Worm (Caenorhabditis elegans): Measurements from ENCODE around the gene cpi-2.

The cpi-2 gene

DNA sequence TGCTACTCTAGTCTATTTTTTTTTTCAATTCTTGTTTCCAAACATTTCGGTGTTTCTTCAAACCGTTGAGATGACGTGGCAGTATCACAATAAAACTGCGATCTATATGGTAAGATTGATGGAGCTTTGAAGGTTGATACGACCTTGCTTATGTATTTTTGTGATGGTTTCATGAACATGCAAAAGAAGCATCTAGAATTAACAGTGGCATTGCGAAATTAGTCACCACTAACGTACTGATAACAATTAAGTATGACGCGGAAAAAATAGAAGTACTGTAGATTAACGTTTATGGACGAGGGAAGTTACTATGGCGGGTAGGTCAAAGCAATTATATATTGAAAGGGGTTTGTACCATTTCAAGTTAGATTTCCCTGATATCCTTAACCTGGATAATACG, 31.5 kb upstream of the cpi-2 start:
- no peak for TF ChIP-seq egl-27 (tag; optimal IDR thresholded peaks at IDR 0.05)
- TF ChIP-seq sma-3 (GFP tag; optimal IDR thresholded peaks at IDR 0.05): peak; percentile 11

DNA sequence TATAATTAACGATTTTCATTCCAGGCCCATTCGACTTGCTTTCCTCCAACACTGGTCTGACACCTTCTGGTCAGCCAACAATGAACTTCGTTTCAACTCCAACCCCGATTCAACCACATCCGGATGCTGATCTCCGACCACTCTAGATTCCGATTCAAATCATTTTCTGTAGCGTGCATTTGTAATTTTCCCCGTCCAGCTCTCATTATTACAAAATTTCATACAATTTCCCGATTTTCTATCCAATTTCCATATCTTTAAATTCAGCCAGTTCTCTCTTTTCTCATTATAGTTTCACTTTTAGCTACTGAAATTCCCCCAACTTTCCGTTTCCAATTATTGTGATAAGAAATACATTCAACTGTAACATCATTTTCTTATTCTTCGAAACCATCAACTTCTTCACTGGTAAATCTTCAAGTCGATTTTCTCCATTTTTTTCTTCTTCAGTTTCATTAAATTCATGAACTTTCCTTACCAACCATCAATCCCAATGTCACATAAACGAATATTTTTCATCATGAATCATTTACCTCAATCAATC, 28.2 kb upstream of the cpi-2 start:
- TF ChIP-seq ztf-1 (GFP tag; conservative IDR thresholded peaks at IDR 0.05): no peak
- no peak for TF ChIP-seq alr-1 (tag; optimal IDR thresholded peaks at IDR 0.05)
- no peak for TF ChIP-seq unc-39 (tag; optimal IDR thresholded peaks at IDR 0.05)
- no peak for TF ChIP-seq peb-1 (tag; optimal IDR thresholded peaks at IDR 0.05)
- TF ChIP-seq skn-1 (tag; optimal IDR thresholded peaks at IDR 0.05): no peak
- TF ChIP-seq nhr-11 (tag; optimal IDR thresholded peaks at IDR 0.05): no peak
- TF ChIP-seq ama-1 (optimal IDR thresholded peaks at IDR 0.05): no peak
- TF ChIP-seq nhr-23 (tag; optimal IDR thresholded peaks at IDR 0.05): no peak
- no peak for TF ChIP-seq mbf-1 (tag; optimal IDR thresholded peaks at IDR 0.05)
- TF ChIP-seq F13H6.1 (tag; optimal IDR thresholded peaks at IDR 0.05): no peak
- no peak for TF ChIP-seq elt-1 (tag; optimal IDR thresholded peaks at IDR 0.05)
- TF ChIP-seq Y55F3AM.14 (GFP tag; optimal IDR thresholded peaks at IDR 0.05): no peak
- no peak for TF ChIP-seq aly-2 (tag; optimal IDR thresholded peaks at IDR 0.05)
- no peak for TF ChIP-seq crh-2 (tag; optimal IDR thresholded peaks at IDR 0.05)
- no peak for TF ChIP-seq mab-5 (tag; optimal IDR thresholded peaks at IDR 0.05)
- TF ChIP-seq ZK546.5 (tag; optimal IDR thresholded peaks at IDR 0.05): no peak
- no peak for TF ChIP-seq ztf-4 (tag; optimal IDR thresholded peaks at IDR 0.05)
- no peak for TF ChIP-seq nhr-129 (tag; optimal IDR thresholded peaks at IDR 0.05)
- no peak for TF ChIP-seq nhr-25 (tag; optimal IDR thresholded peaks at IDR 0.05)

DNA sequence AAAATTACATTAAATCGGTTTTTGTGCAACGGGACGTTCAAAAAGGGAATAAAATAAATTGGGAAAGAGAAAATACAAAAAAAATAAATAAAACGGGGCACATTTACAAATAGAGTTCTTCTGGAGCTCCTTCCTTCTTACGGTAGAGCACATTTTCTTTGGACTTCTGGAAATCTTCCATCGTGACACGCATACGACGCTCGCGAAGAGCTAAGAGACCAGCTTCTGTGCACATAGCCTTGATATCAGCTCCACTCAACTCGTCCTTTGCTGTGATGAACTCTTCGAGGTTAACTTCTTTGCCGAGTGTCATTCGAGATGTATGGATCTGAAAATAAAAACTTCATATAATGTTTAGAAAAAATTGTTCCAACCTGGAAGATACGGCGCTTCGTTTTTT, 27.8 kb upstream of the cpi-2 start:
- no peak for TF ChIP-seq blmp-1 (tag; optimal IDR thresholded peaks at IDR 0.05; ENCODE audit: insufficient read depth)
- TF ChIP-seq mab-5 (tag; optimal IDR thresholded peaks at IDR 0.05): no peak
- TF ChIP-seq sem-4 (tag; optimal IDR thresholded peaks at IDR 0.05): no peak
- TF ChIP-seq nhr-25 (tag; optimal IDR thresholded peaks at IDR 0.05): no peak
- TF ChIP-seq mbf-1 (tag; optimal IDR thresholded peaks at IDR 0.05): no peak
- TF ChIP-seq nhr-12 (tag; optimal IDR thresholded peaks at IDR 0.05): no peak
- no peak for TF ChIP-seq snpc-4 (tag; optimal IDR thresholded peaks at IDR 0.05)
- TF ChIP-seq ztf-1 (GFP tag; conservative IDR thresholded peaks at IDR 0.05): no peak
- no peak for TF ChIP-seq elt-3 (tag; optimal IDR thresholded peaks at IDR 0.05)

DNA sequence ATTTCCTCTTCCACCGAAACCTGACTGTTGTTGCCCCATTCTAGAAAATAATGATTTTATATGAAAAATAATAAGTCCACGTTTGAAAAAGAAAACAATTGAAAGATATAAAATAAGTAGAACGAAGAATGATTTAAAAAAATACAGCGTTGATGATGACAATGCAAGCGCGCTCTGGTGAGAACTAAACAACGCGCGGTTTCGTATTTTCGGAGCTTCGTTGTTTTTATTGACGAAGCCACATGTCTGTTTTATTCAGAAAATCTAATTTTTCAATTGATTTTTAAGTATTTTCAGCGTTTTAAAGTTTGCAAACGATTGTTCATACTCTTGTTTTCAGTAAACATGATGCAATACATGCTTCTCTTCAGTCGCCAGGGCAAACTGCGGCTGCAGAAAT, 26.2 kb upstream of the cpi-2 start, which contains the start of the genes rpt-2 and aps-1:
Gene rpt-2, minus strand, starts transcription at position 40 of the 400 bp plus-strand sequence.
Gene aps-1, plus strand, starts transcription at position 341 of the 400 bp plus-strand sequence.
- TF ChIP-seq snpc-4 (tag; optimal IDR thresholded peaks at IDR 0.05) (peak; percentile 71), ztf-11 (tag; optimal IDR thresholded peaks at IDR 0.05) (no peak), ztf-1 (GFP tag; conservative IDR thresholded peaks at IDR 0.05) (no peak), mbf-1 (tag; optimal IDR thresholded peaks at IDR 0.05) (no peak), blmp-1 (tag; optimal IDR thresholded peaks at IDR 0.05; ENCODE audit: insufficient read depth) (peak; percentile 59), unc-39 (tag; optimal IDR thresholded peaks at IDR 0.05) (no peak), gmeb-1 (tag; optimal IDR thresholded peaks at IDR 0.05) (peak; percentile 84), lin-13 (GFP tag; optimal IDR thresholded peaks at IDR 0.05) (peak; percentile 84), nhr-12 (tag; optimal IDR thresholded peaks at IDR 0.05) (no peak), nhr-23 (tag; optimal IDR thresholded peaks at IDR 0.05) (no peak), egl-27 (tag; optimal IDR thresholded peaks at IDR 0.05) (peak; percentile 25), aly-2 (tag; optimal IDR thresholded peaks at IDR 0.05) (no peak), lin-39 (tag; optimal IDR thresholded peaks at IDR 0.05) (no peak), crh-2 (tag; optimal IDR thresholded peaks at IDR 0.05) (peak; percentile 93), unc-62 (GFP tag; optimal IDR thresholded peaks at IDR 0.05) (no peak), ceh-16 (tag; optimal IDR thresholded peaks at IDR 0.05) (peak; percentile 11), unc-55 (GFP tag; optimal IDR thresholded peaks at IDR 0.05) (peak; percentile 96), ztf-4 (tag; optimal IDR thresholded peaks at IDR 0.05) (peak; percentile 68), ama-1 (optimal IDR thresholded peaks at IDR 0.05) (peak; percentile 71), ceh-82 (tag; optimal IDR thresholded peaks at IDR 0.05) (no peak), nhr-10 (tag; optimal IDR thresholded peaks at IDR 0.05) (no peak), nhr-237 (tag; optimal IDR thresholded peaks at IDR 0.05) (no peak), elt-3 (tag; optimal IDR thresholded peaks at IDR 0.05) (no peak), sma-3 (GFP tag; optimal IDR thresholded peaks at IDR 0.05) (peak; percentile 83), fos-1 (tag; optimal IDR thresholded peaks at IDR 0.05) (no peak), ZK546.5 (tag; optimal IDR thresholded peaks at IDR 0.05) (no peak), elt-1 (tag; optimal IDR thresholded peaks at IDR 0.05) (no peak), peb-1 (tag; optimal IDR thresholded peaks at IDR 0.05) (no peak), nhr-11 (tag; optimal IDR thresholded peaks at IDR 0.05) (no peak), mdl-1 (tag; optimal IDR thresholded peaks at IDR 0.05) (peak in 1 of 2 experiments; percentile 18), nhr-129 (tag; optimal IDR thresholded peaks at IDR 0.05) (peak; percentile 87), mab-5 (tag; optimal IDR thresholded peaks at IDR 0.05) (peak; percentile 84), alr-1 (tag; optimal IDR thresholded peaks at IDR 0.05) (no peak), nhr-77 (tag; optimal IDR thresholded peaks at IDR 0.05) (no peak), lin-11 (tag; optimal IDR thresholded peaks at IDR 0.05) (no peak), R02D3.7 (tag; optimal IDR thresholded peaks at IDR 0.05) (no peak), sma-9 (GFP tag; optimal IDR thresholded peaks at IDR 0.05) (peak; percentile 89), sma-9 (tag; optimal IDR thresholded peaks at IDR 0.05) (no peak), sem-4 (tag; optimal IDR thresholded peaks at IDR 0.05) (peak; percentile 84), F13H6.1 (tag; optimal IDR thresholded peaks at IDR 0.05) (peak; percentile 76), skn-1 (tag; optimal IDR thresholded peaks at IDR 0.05) (peak; percentile 99), dmd-4 (tag; optimal IDR thresholded peaks at IDR 0.05) (no peak), zag-1 (tag; optimal IDR thresholded peaks at IDR 0.05) (peak; percentile 20)

Measured in whole organism, L2 larva.